Worm (Caenorhabditis elegans) whole organism, young adult: ENCODE measurements around the gene rpl-18.

Experiments
- B0261.1 ChIP-seq: sonication (generic microtip); optimal IDR thresholded peaks from 2 replicates; lab custom pipeline; 2016; ENCODE audit warnings: mild to moderate bottlenecking, missing genetic modification characterization, moderate library complexity, missing compliant biosample characterization
- D2030.7 ChIP-seq: fragments of 200-800 bp; sonication (Bioruptor generic); IDR thresholded peaks from 2 replicates; pipeline ENCODE4 v1.3.6; 2022; ENCODE audit warnings: missing genetic modification reagents, missing genetic modification characterization, missing compliant biosample characterization
- F10E7.11 ChIP-seq: sonication (generic microtip); optimal IDR thresholded peaks from 2 replicates; lab custom pipeline; 2017; ENCODE audit warnings: mild to moderate bottlenecking, missing genetic modification characterization, moderate library complexity, missing compliant biosample characterization
- F22D6.2 ChIP-seq: sonication (generic microtip); optimal IDR thresholded peaks from 2 replicates; lab custom pipeline; 2016; ENCODE audit warnings: mild to moderate bottlenecking, missing genetic modification characterization, missing compliant biosample characterization
- F23B12.7 ChIP-seq: sonication (generic microtip); optimal IDR thresholded peaks from 2 replicates; lab custom pipeline; 2017; ENCODE audit warnings: missing genetic modification characterization, mild to moderate bottlenecking, missing compliant biosample characterization, antibody characterized with exemption, moderate library complexity; ENCODE audit not compliant: insufficient read depth
- F37B4.10 ChIP-seq: fragments of 200-800 bp; sonication (Bioruptor generic); IDR thresholded peaks from 2 replicates; pipeline ENCODE4 v1.3.6; 2022; ENCODE audit warnings: missing genetic modification characterization, missing compliant biosample characterization
- F39B2.1 ChIP-seq: fragments of 200-800 bp; sonication (Bioruptor generic); IDR thresholded peaks from 2 replicates; pipeline ENCODE4 v1.3.6; 2022; ENCODE audit warnings: missing genetic modification reagents, missing genetic modification characterization, missing compliant biosample characterization
- Y53F4B.3 ChIP-seq: fragments of 200-800 bp; sonication (Bioruptor generic); IDR thresholded peaks from 2 replicates; pipeline ENCODE4 v1.3.6; 2022; ENCODE audit warnings: missing genetic modification reagents, missing genetic modification characterization, missing compliant biosample characterization
- Y56A3A.18 ChIP-seq: fragments of 200-800 bp; sonication (Bioruptor generic); IDR thresholded peaks from 2 replicates; pipeline ENCODE4 v1.3.6; 2022; ENCODE audit warnings: missing genetic modification reagents, missing genetic modification characterization, missing compliant biosample characterization
- ZK185.1 ChIP-seq: sonication (generic microtip); optimal IDR thresholded peaks from 2 replicates; lab custom pipeline; 2016; ENCODE audit warnings: mild to moderate bottlenecking, missing genetic modification characterization, missing compliant biosample characterization; ENCODE audit not compliant: poor library complexity, severe bottlenecking
- aptf-3 ChIP-seq: fragments of 200-800 bp; sonication (Bioruptor generic); IDR thresholded peaks from 2 replicates; pipeline ENCODE4 v1.3.6; 2022; ENCODE audit warnings: missing genetic modification characterization, missing compliant biosample characterization
- attf-3 ChIP-seq: fragments of 200-800 bp; sonication (Bioruptor generic); conservative IDR thresholded peaks from 2 replicates; pipeline ENCODE4 v1.3.6; 2022; ENCODE audit warnings: missing genetic modification reagents, missing genetic modification characterization, missing compliant biosample characterization
- attf-6 ChIP-seq: fragments of 200-800 bp; sonication (Bioruptor generic); IDR thresholded peaks from 2 replicates; pipeline ENCODE4 v1.3.6; 2022; ENCODE audit warnings: missing genetic modification reagents, missing genetic modification characterization, missing compliant biosample characterization
- bed-1 ChIP-seq: fragments of 200-800 bp; sonication (Bioruptor generic); IDR thresholded peaks from 2 replicates; pipeline ENCODE4 v1.3.6; 2022; ENCODE audit warnings: missing genetic modification reagents, missing genetic modification characterization, missing compliant biosample characterization
- ccch-3 ChIP-seq: fragments of 200-800 bp; sonication (Bioruptor generic); optimal IDR thresholded peaks from 2 replicates; lab custom pipeline; 2018; ENCODE audit warnings: mild to moderate bottlenecking, missing genetic modification characterization, missing compliant biosample characterization
- cebp-1 ChIP-seq, 2 experiments: fragments of 200-800 bp in 1 of 2; sonication (Bioruptor generic) in 1 of 2; sonication (generic microtip) in 1 of 2; IDR thresholded peaks in 1 of 2; optimal IDR thresholded peaks in 1 of 2; 2 replicates each; pipeline versions ENCODE4 v1.3.6 to Lab custom; 2017 to 2022; ENCODE audit warnings: missing compliant biosample characterization in 2 of 2, missing genetic modification characterization in 2 of 2, mild to moderate bottlenecking in 1 of 2, missing genetic modification reagents in 1 of 2, moderate library complexity in 1 of 2
- ceh-91 ChIP-seq: fragments of 200-800 bp; sonication (Bioruptor generic); IDR thresholded peaks from 2 replicates; pipeline ENCODE4 v1.3.6; 2022; ENCODE audit warnings: missing genetic modification reagents, missing genetic modification characterization, missing compliant biosample characterization
- chd-7 ChIP-seq: sonication (generic microtip); optimal IDR thresholded peaks from 2 replicates; lab custom pipeline; 2016; ENCODE audit warnings: mild to moderate bottlenecking, missing genetic modification characterization, moderate library complexity, missing compliant biosample characterization
- egl-44 ChIP-seq: fragments of 200-800 bp; sonication (Bioruptor generic); IDR thresholded peaks from 2 replicates; pipeline ENCODE4 v1.3.6; 2022; ENCODE audit warnings: missing genetic modification reagents, missing genetic modification characterization, missing compliant biosample characterization
- egrh-3 ChIP-seq: fragments of 200-800 bp; sonication (Bioruptor generic); IDR thresholded peaks from 2 replicates; pipeline ENCODE4 v1.3.6; 2022; ENCODE audit warnings: missing genetic modification reagents, missing genetic modification characterization, missing compliant biosample characterization
- him-1 ChIP-seq: sonication (generic microtip); optimal IDR thresholded peaks from 2 replicates; lab custom pipeline; 2016; ENCODE audit warnings: missing genotype, missing genetic modification reagents, missing genetic modification characterization, missing compliant biosample characterization
- hmg-20 ChIP-seq: fragments of 200-800 bp; sonication (Bioruptor generic); IDR thresholded peaks from 2 replicates; pipeline ENCODE4 v1.3.6; 2022; ENCODE audit warnings: missing genetic modification reagents, missing genetic modification characterization, missing compliant biosample characterization
- let-526 ChIP-seq: fragments of 200-800 bp; sonication (Bioruptor generic); IDR thresholded peaks from 2 replicates; pipeline ENCODE4 v1.3.6; 2022; ENCODE audit warnings: missing genetic modification reagents, missing genetic modification characterization, missing compliant biosample characterization
- madf-10 ChIP-seq: sonication (generic microtip); optimal IDR thresholded peaks from 2 replicates; lab custom pipeline; 2016; ENCODE audit warnings: mild to moderate bottlenecking, missing genetic modification characterization, missing compliant biosample characterization
- mcd-1 ChIP-seq: fragments of 200-800 bp; sonication (Bioruptor generic); IDR thresholded peaks from 2 replicates; pipeline ENCODE4 v1.3.6; 2022; ENCODE audit warnings: missing genetic modification reagents, missing genetic modification characterization, missing compliant biosample characterization
- mxl-1 ChIP-seq: sonication (generic microtip); optimal IDR thresholded peaks from 2 replicates; lab custom pipeline; 2016; ENCODE audit warnings: missing genetic modification characterization, missing compliant biosample characterization
- pbrm-1 ChIP-seq: fragments of 200-800 bp; sonication (Bioruptor generic); IDR thresholded peaks from 2 replicates; pipeline ENCODE4 v1.3.6; 2022; ENCODE audit warnings: missing genetic modification reagents, missing genetic modification characterization, missing compliant biosample characterization
- rcor-1 ChIP-seq: fragments of 200-800 bp; sonication (Bioruptor generic); IDR thresholded peaks from 2 replicates; pipeline ENCODE4 v1.3.6; 2022; ENCODE audit warnings: missing genetic modification reagents, missing genetic modification characterization, missing compliant biosample characterization
- sea-2 ChIP-seq: fragments of 200-800 bp; sonication (Bioruptor generic); IDR thresholded peaks from 2 replicates; pipeline ENCODE4 v1.3.6; 2022; ENCODE audit warnings: missing genetic modification characterization, missing compliant biosample characterization
- snpc-3.4 ChIP-seq: sonication (generic microtip); optimal IDR thresholded peaks from 2 replicates; lab custom pipeline; 2017; ENCODE audit warnings: missing genetic modification characterization, mild to moderate bottlenecking, missing compliant biosample characterization, antibody characterized with exemption, moderate library complexity, missing genotype, missing genetic modification reagents
- snpc-4 ChIP-seq, 5 experiments: fragments of 150-350 bp in 1 of 5; sonication (generic microtip) in 4 of 5; optimal IDR thresholded peaks; 2 replicates each; lab custom pipeline; 2014 to 2018; ENCODE audit warnings: missing genetic modification characterization in 5 of 5, missing biosample characterization in 3 of 5, antibody characterized with exemption in 2 of 5, mild to moderate bottlenecking in 2 of 5, missing compliant biosample characterization in 2 of 5, missing genotype in 2 of 5, moderate library complexity in 2 of 5, missing genetic modification reagents in 1 of 5
- unc-130 ChIP-seq: sonication (generic microtip); optimal IDR thresholded peaks from 2 replicates; lab custom pipeline; 2016; ENCODE audit warnings: missing genetic modification reagents, missing genetic modification characterization, missing compliant biosample characterization
- xnd-1 ChIP-seq: sonication (generic microtip); optimal IDR thresholded peaks from 2 replicates; lab custom pipeline; 2016; ENCODE audit warnings: missing genotype, missing genetic modification reagents, missing genetic modification characterization, missing compliant biosample characterization
- zfh-2 ChIP-seq: fragments of 200-800 bp; sonication (Bioruptor generic); conservative IDR thresholded peaks from 2 replicates; pipeline ENCODE4 v1.3.6; 2022; ENCODE audit warnings: missing genetic modification reagents, missing genetic modification characterization, missing compliant biosample characterization
- ztf-3 ChIP-seq: fragments of 200-800 bp; sonication (Bioruptor generic); optimal IDR thresholded peaks from 2 replicates; lab custom pipeline; 2018; ENCODE audit warnings: mild to moderate bottlenecking, missing genetic modification characterization, missing compliant biosample characterization

The rpl-18 gene

DNA sequence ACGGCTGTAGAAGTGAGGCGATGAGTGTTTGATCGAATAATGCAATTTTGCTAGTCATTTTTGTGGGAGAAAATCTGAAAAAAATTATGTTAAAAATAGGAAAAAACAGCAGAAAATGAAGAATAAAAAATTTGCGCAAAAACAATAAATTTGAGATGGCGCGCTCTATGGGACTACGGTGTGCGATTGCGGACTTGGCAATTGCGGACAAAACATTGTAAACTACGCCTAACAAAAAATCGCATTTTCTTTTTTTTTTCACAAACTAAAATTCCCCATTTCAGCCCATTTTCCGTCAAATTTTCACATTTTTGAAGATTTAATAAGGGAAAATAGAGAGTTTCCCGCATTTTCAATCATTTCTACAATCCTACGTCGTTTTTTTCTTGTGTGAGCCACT is 11.0 kb downstream of the rpl-18 start, which contains the start of the genes sas-6 and Y45F10D.7 (continued):
- 0 out of 2 replicates have a peak, but pooled peaks have one; percentile 30 for TF ChIP-seq mcd-1 (GFP tag; lab: Robert Waterston, UW)
- no peak for TF ChIP-seq F39B2.1 (GFP tag; lab: Robert Waterston, UW)
- TF ChIP-seq snpc-3.4 (tag; lab: Kevin White, UChicago): peak; percentile 24
- no peak for TF ChIP-seq hmg-20 (GFP tag; lab: Robert Waterston, UW)
- TF ChIP-seq let-526: no peak
- TF ChIP-seq bed-1 (GFP tag; lab: Robert Waterston, UW): no peak
- TF ChIP-seq zfh-2 (GFP tag; lab: Robert Waterston, UW): no peak
- TF ChIP-seq D2030.7 (GFP tag; lab: Robert Waterston, UW): peak; percentile 46; the same call in 1 of the 2 replicates
- 0 out of 2 replicates have a peak, but pooled peaks have one; percentile 18 for TF ChIP-seq rcor-1 (GFP tag; lab: Robert Waterston, UW)
- peak; percentile 31; the same call in 1 of the 2 replicates for TF ChIP-seq ceh-91 (GFP tag; lab: Robert Waterston, UW)
- no peak for TF ChIP-seq ccch-3 (GFP tag; lab: Kevin White, UChicago)
- no peak for TF ChIP-seq F10E7.11 (tag; lab: Kevin White, UChicago)
- peak; percentile 34; the same call in 1 of the 2 replicates for TF ChIP-seq pbrm-1 (GFP tag; lab: Robert Waterston, UW)
- no peak for TF ChIP-seq aptf-3
- peak; percentile 70 for TF ChIP-seq attf-3
- TF ChIP-seq F23B12.7: peak; percentile 71
- no peak for TF ChIP-seq egrh-3 (GFP tag; lab: Robert Waterston, UW)
- no peak for TF ChIP-seq madf-10 (tag; lab: Kevin White, UChicago)
- TF ChIP-seq Y56A3A.18 (GFP tag; lab: Robert Waterston, UW): no peak
- TF ChIP-seq unc-130 (GFP tag; lab: Kevin White, UChicago): no peak
- TF ChIP-seq ztf-3: no peak
- TF ChIP-seq sea-2 (GFP tag; lab: Robert Waterston, UW): no peak
- TF ChIP-seq F22D6.2 (tag; lab: Kevin White, UChicago): no peak
- no peak for TF ChIP-seq egl-44 (GFP tag; lab: Robert Waterston, UW)
- TF ChIP-seq cebp-1 (GFP tag; IDR thresholded peaks at IDR 0.05; lab: Robert Waterston, UW): no peak
- TF ChIP-seq cebp-1 (tag; optimal IDR thresholded peaks at IDR 0.05; lab: Kevin White, UChicago): peak; percentile 28
- no peak for TF ChIP-seq Y53F4B.3 (GFP tag; lab: Robert Waterston, UW)
- no peak for TF ChIP-seq chd-7
- TF ChIP-seq F37B4.10: no peak
- no peak for TF ChIP-seq B0261.1 (tag; lab: Kevin White, UChicago)
- TF ChIP-seq ZK185.1 (tag; lab: Kevin White, UChicago): peak; percentile 36
- no peak for TF ChIP-seq xnd-1 (tag; lab: Kevin White, UChicago)

DNA sequence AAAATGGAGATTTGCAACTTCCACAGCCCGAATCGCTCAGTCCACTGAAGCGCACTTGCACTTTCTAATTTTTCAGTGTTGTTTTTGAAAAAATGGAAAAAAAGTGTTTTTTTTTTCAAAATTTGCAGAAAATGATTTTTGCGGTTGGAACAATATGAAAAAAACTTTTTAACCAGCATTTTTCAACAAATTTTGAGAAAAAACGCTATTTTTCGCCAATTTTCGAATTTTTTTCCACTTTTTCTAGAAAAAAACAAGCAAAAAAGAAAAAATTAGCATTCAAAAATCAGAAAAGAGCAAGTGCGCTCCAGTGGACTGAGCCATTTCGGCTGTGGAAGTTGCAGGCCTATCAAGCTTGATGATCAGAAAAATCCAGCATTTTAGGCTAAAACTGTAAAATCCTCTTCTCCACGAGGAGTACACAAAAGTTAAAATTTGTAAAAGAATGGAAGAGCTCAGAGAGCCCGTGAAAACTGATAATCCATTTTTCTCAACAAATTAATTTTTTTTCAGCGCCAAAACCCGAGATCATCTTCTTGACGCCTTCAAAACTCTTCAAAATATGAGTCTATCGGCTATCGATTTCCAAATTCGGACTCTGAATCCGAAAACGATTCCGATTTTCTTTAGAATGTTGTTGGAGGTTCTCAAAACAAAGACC is 17.7 kb downstream of the rpl-18 start:
- TF ChIP-seq aptf-3 (no peak), pbrm-1 (GFP tag; lab: Robert Waterston, UW) (0 out of 2 replicates have a peak, but pooled peaks have one; percentile 21), mxl-1 (tag; lab: Kevin White, UChicago) (peak; percentile 1), him-1 (tag; lab: Kevin White, UChicago) (no peak), snpc-4 (GFP tag; optimal IDR thresholded peaks at IDR 0.05; lab: Kevin White, UChicago) (no peak), snpc-4 (tag; optimal IDR thresholded peaks at IDR 0.05; lab: Kevin White, UChicago) (peak in 2 of 4 experiments; percentile 73 to 85), attf-6 (GFP tag; lab: Robert Waterston, UW) (peak; percentile 69; the same call in 1 of the 2 replicates)
